Worm (Caenorhabditis elegans) whole organism, L3 larva: ENCODE measurements around the gene ZC449.4.

Source experiments
- R02D3.7 ChIP-seq: fragments of 150-350 bp; optimal IDR thresholded peaks from 2 replicates; lab custom pipeline; 2014; ENCODE audit warnings: missing biosample characterization, missing genetic modification characterization
- ZK546.5 ChIP-seq: sonication (generic microtip); optimal IDR thresholded peaks from 2 replicates; lab custom pipeline; 2017; ENCODE audit warnings: missing biosample characterization, missing genetic modification characterization
- aly-2 ChIP-seq: fragments of 150-350 bp; optimal IDR thresholded peaks from 2 replicates; lab custom pipeline; 2014; ENCODE audit warnings: missing biosample characterization, missing genetic modification characterization
- ama-1 ChIP-seq: fragments of 150-350 bp; optimal IDR thresholded peaks from 2 replicates; lab custom pipeline; 2018
- ceh-16 ChIP-seq: sonication (generic microtip); optimal IDR thresholded peaks from 2 replicates; lab custom pipeline; 2017; ENCODE audit warnings: missing biosample characterization, missing genetic modification characterization
- ceh-28 ChIP-seq: fragments of 150-350 bp; optimal IDR thresholded peaks from 2 replicates; lab custom pipeline; 2014; ENCODE audit warnings: missing biosample characterization, missing genetic modification reagents, missing genetic modification characterization
- ceh-82 ChIP-seq: fragments of 150-350 bp; optimal IDR thresholded peaks from 2 replicates; lab custom pipeline; 2014; ENCODE audit warnings: missing biosample characterization, missing genetic modification characterization
- daf-12 ChIP-seq: fragments of 150-350 bp; optimal IDR thresholded peaks from 2 replicates; lab custom pipeline; 2014; ENCODE audit warnings: missing biosample characterization, missing genetic modification reagents, missing genetic modification characterization
- egl-27 ChIP-seq: sonication (generic microtip); optimal IDR thresholded peaks from 4 replicates; lab custom pipeline; 2017; ENCODE audit warnings: missing biosample characterization, missing genetic modification reagents, missing genetic modification characterization
- elt-2 ChIP-seq: sonication (generic microtip); optimal IDR thresholded peaks from 2 replicates; lab custom pipeline; 2016; ENCODE audit warnings: missing genetic modification reagents, mild to moderate bottlenecking, missing genetic modification characterization, missing compliant biosample characterization
- eor-1 ChIP-seq, 2 experiments: fragments of 150-350 bp; optimal IDR thresholded peaks; 2 replicates each; lab custom pipeline; 2014 to 2018; ENCODE audit warnings: missing biosample characterization in 2 of 2, missing genetic modification characterization in 2 of 2
- fkh-10 ChIP-seq: sonication (generic microtip); optimal IDR thresholded peaks from 2 replicates; lab custom pipeline; 2017; ENCODE audit warnings: missing biosample characterization, missing genetic modification reagents, missing genetic modification characterization
- fkh-2 ChIP-seq: fragments of 150-350 bp; optimal IDR thresholded peaks from 2 replicates; lab custom pipeline; 2014; ENCODE audit warnings: missing biosample characterization, missing genetic modification reagents, missing genetic modification characterization
- fos-1 ChIP-seq: fragments of 150-350 bp; optimal IDR thresholded peaks from 2 replicates; lab custom pipeline; 2014; ENCODE audit warnings: missing biosample characterization, missing genetic modification characterization
- hmg-11 ChIP-seq: sonication (generic microtip); optimal IDR thresholded peaks from 2 replicates; lab custom pipeline; 2016; ENCODE audit warnings: missing genetic modification characterization, missing compliant biosample characterization
- jun-1 ChIP-seq: fragments of 150-350 bp; optimal IDR thresholded peaks from 2 replicates; lab custom pipeline; 2014; ENCODE audit warnings: missing biosample characterization, missing genetic modification reagents, missing genetic modification characterization
- lin-15B ChIP-seq: fragments of 150-350 bp; optimal IDR thresholded peaks from 2 replicates; lab custom pipeline; 2014; ENCODE audit warnings: missing biosample characterization, missing genetic modification characterization
- lin-39 ChIP-seq: fragments of 150-350 bp; optimal IDR thresholded peaks from 2 replicates; lab custom pipeline; 2018; ENCODE audit warnings: missing biosample characterization, missing genetic modification reagents, missing genetic modification characterization
- lsy-12 ChIP-seq: sonication (generic microtip); optimal IDR thresholded peaks from 2 replicates; lab custom pipeline; 2016; ENCODE audit warnings: mild to moderate bottlenecking, missing genetic modification characterization, missing compliant biosample characterization
- mdl-1 ChIP-seq: fragments of 150-350 bp; optimal IDR thresholded peaks from 2 replicates; lab custom pipeline; 2014; ENCODE audit warnings: missing biosample characterization, missing genetic modification characterization
- mml-1 ChIP-seq: fragments of 150-350 bp; sonication (generic microtip); optimal IDR thresholded peaks from 3 replicates; lab custom pipeline; 2014; ENCODE audit warnings: missing biosample characterization, missing genetic modification characterization
- nfya-1 ChIP-seq: sonication (generic microtip); optimal IDR thresholded peaks from 2 replicates; lab custom pipeline; 2017; ENCODE audit warnings: missing genetic modification characterization, mild to moderate bottlenecking, missing compliant biosample characterization, antibody characterized with exemption, moderate library complexity; ENCODE audit not compliant: insufficient read depth
- nhr-23 ChIP-seq: fragments of 150-350 bp; optimal IDR thresholded peaks from 2 replicates; lab custom pipeline; 2014; ENCODE audit warnings: missing biosample characterization, missing genetic modification reagents, missing genetic modification characterization
- nhr-237 ChIP-seq: fragments of 150-350 bp; optimal IDR thresholded peaks from 2 replicates; lab custom pipeline; 2014; ENCODE audit warnings: missing biosample characterization, missing genetic modification characterization
- nhr-25 ChIP-seq: sonication (generic microtip); optimal IDR thresholded peaks from 2 replicates; lab custom pipeline; 2017; ENCODE audit warnings: missing biosample characterization, missing genetic modification characterization
- nhr-43 ChIP-seq: sonication (generic microtip); optimal IDR thresholded peaks from 2 replicates; lab custom pipeline; 2016; ENCODE audit warnings: mild to moderate bottlenecking, missing genetic modification characterization, missing compliant biosample characterization; ENCODE audit not compliant: poor library complexity, severe bottlenecking
- nhr-67 ChIP-seq: fragments of 150-350 bp; optimal IDR thresholded peaks from 2 replicates; lab custom pipeline; 2014; ENCODE audit warnings: missing biosample characterization, missing genetic modification characterization
- nhr-76 ChIP-seq: fragments of 150-350 bp; sonication (generic microtip); optimal IDR thresholded peaks from 5 replicates; lab custom pipeline; 2014; ENCODE audit warnings: missing biosample characterization, missing genetic modification characterization
- nhr-77 ChIP-seq: fragments of 150-350 bp; optimal IDR thresholded peaks from 2 replicates; lab custom pipeline; 2014; ENCODE audit warnings: missing biosample characterization, missing genetic modification characterization
- pha-4 ChIP-seq: fragments of 150-350 bp; optimal IDR thresholded peaks from 2 replicates; lab custom pipeline; 2014; ENCODE audit warnings: missing biosample characterization, missing genetic modification reagents, missing genetic modification characterization
- pqm-1 ChIP-seq: fragments of 150-350 bp; optimal IDR thresholded peaks from 2 replicates; lab custom pipeline; 2017; ENCODE audit warnings: missing biosample characterization, missing genetic modification characterization, inconsistent platforms
- skn-1 ChIP-seq: fragments of 150-350 bp; optimal IDR thresholded peaks from 2 replicates; lab custom pipeline; 2014; ENCODE audit warnings: missing biosample characterization, missing genetic modification characterization
- snpc-4 ChIP-seq: fragments of 150-350 bp; optimal IDR thresholded peaks from 2 replicates; lab custom pipeline; 2014; ENCODE audit warnings: missing biosample characterization, missing genetic modification characterization
- tbx-2 ChIP-seq: sonication (generic microtip); optimal IDR thresholded peaks from 2 replicates; lab custom pipeline; 2016; ENCODE audit warnings: mild to moderate bottlenecking, missing genetic modification characterization, missing compliant biosample characterization
- unc-39 ChIP-seq: sonication (generic microtip); optimal IDR thresholded peaks from 4 replicates; lab custom pipeline; 2017; ENCODE audit warnings: missing biosample characterization, missing genetic modification characterization
- unc-62 ChIP-seq: fragments of 150-350 bp; sonication (generic microtip); optimal IDR thresholded peaks from 4 replicates; lab custom pipeline; 2014; ENCODE audit warnings: missing biosample characterization, missing genetic modification reagents, missing genetic modification characterization
- zag-1 ChIP-seq: fragments of 150-350 bp; optimal IDR thresholded peaks from 2 replicates; lab custom pipeline; 2014; ENCODE audit warnings: missing biosample characterization, missing genetic modification characterization
- ztf-11 ChIP-seq: fragments of 150-350 bp; optimal IDR thresholded peaks from 2 replicates; lab custom pipeline; 2014; ENCODE audit warnings: missing biosample characterization, missing genetic modification characterization

The ZC449.4 gene

ce11 chrX:5022682-5023081 lies 11.1 kb downstream of the ZC449.4 start:
- no peak for TF ChIP-seq snpc-4 (tag; lab: Kevin White, UChicago)
- no peak for TF ChIP-seq daf-12 (tag; lab: Kevin White, UChicago)
- no peak for TF ChIP-seq ceh-82
- no peak for TF ChIP-seq tbx-2 (tag; lab: Kevin White, UChicago)
- no peak for TF ChIP-seq skn-1 (tag; lab: Kevin White, UChicago)
- TF ChIP-seq lin-39: peak; percentile 31
- no peak for TF ChIP-seq mml-1
- TF ChIP-seq nhr-76 (tag; lab: Kevin White, UChicago): no peak
- no peak for TF ChIP-seq aly-2 (tag; lab: Kevin White, UChicago)
- peak; percentile 17 for TF ChIP-seq nfya-1 (tag; lab: Kevin White, UChicago)
- peak; percentile 12 for TF ChIP-seq pqm-1
- peak; percentile 69 for TF ChIP-seq hmg-11 (tag; lab: Kevin White, UChicago)
- TF ChIP-seq lsy-12 (tag; lab: Kevin White, UChicago): peak; percentile 59
- peak; percentile 1 for TF ChIP-seq R02D3.7 (tag; lab: Kevin White, UChicago)
- TF ChIP-seq fos-1 (tag; lab: Kevin White, UChicago): no peak
- TF ChIP-seq elt-2 (tag; lab: Kevin White, UChicago): peak; percentile 48
- no peak for TF ChIP-seq nhr-23 (tag; lab: Kevin White, UChicago)
- no peak for TF ChIP-seq unc-62 (GFP tag; lab: Kevin White, UChicago)
- TF ChIP-seq ama-1 (lab: Kevin White, UChicago): no peak
- TF ChIP-seq egl-27 (tag; lab: Kevin White, UChicago): no peak
- peak; percentile 17 for TF ChIP-seq jun-1
- TF ChIP-seq nhr-25: peak; percentile 33
- no peak for TF ChIP-seq unc-39 (tag; lab: Kevin White, UChicago)
- TF ChIP-seq nhr-43 (tag; lab: Kevin White, UChicago): peak; percentile 78
- no peak for TF ChIP-seq ceh-28
- TF ChIP-seq nhr-67 (tag; lab: Kevin White, UChicago): no peak
- no peak for TF ChIP-seq lin-15B
- TF ChIP-seq, all 47 proteins: peak for 10

- TF ChIP-seq pqm-1 (peak; percentile 38), lsy-12 (tag; lab: Kevin White, UChicago) (no peak)
These were observed 12.8 kb downstream of the ZC449.4 start, which contains the start of gene ZC449.2 for ce11 chrX:5020996-5021395. ZC449.2 (plus strand) TSS chrX:5021285.

- TF ChIP-seq zag-1 (tag; lab: Kevin White, UChicago) (no peak), pha-4 (tag; lab: Kevin White, UChicago) (peak; percentile 58), aly-2 (tag; lab: Kevin White, UChicago) (no peak), mml-1 (no peak), nhr-23 (tag; lab: Kevin White, UChicago) (peak; percentile 47), lin-39 (peak; percentile 31), nfya-1 (tag; lab: Kevin White, UChicago) (peak; percentile 19), fkh-10 (GFP tag; lab: Kevin White, UChicago) (no peak), pqm-1 (peak; percentile 27), ama-1 (lab: Kevin White, UChicago) (no peak), elt-2 (tag; lab: Kevin White, UChicago) (peak; percentile 56), mdl-1 (tag; lab: Kevin White, UChicago) (no peak), ceh-28 (peak; percentile 58), hmg-11 (tag; lab: Kevin White, UChicago) (no peak), ztf-11 (no peak), nhr-237 (tag; lab: Kevin White, UChicago) (no peak), eor-1 (tag; optimal IDR thresholded peaks at IDR 0.05; lab: Kevin White, UChicago) (no peak), nhr-76 (tag; lab: Kevin White, UChicago) (no peak), ZK546.5 (tag; lab: Kevin White, UChicago) (no peak), nhr-25 (peak; percentile 43), ceh-16 (tag; lab: Kevin White, UChicago) (no peak), fkh-2 (tag; lab: Kevin White, UChicago) (no peak), unc-39 (tag; lab: Kevin White, UChicago) (no peak), snpc-4 (tag; lab: Kevin White, UChicago) (peak; percentile 11), nhr-77 (tag; lab: Kevin White, UChicago) (no peak)
These were observed 15.6 kb downstream of the ZC449.4 start for ce11 chrX:5018062-5018653.
